Fruit fly (Drosophila melanogaster) Kc167 (cell line): Measurements from ENCODE around the gene CG15262.

Source experiments
- Myc ChIP-seq: fragments of >200 bp; optimal IDR thresholded peaks from 2 replicates; lab custom pipeline; 2017; ENCODE audit warnings: missing external identifiers
- insv ChIP-seq: fragments of >200 bp; optimal IDR thresholded peaks from 3 replicates; lab custom pipeline; 2018; ENCODE audit warnings: missing external identifiers
- psq ChIP-seq: fragments of >200 bp; optimal IDR thresholded peaks from 2 replicates; lab custom pipeline; 2017; ENCODE audit warnings: missing external identifiers
- ttk ChIP-seq: sonication (Bioruptor generic); optimal IDR thresholded peaks from 2 replicates; lab custom pipeline; 2017; ENCODE audit warnings: missing external identifiers

DNA sequence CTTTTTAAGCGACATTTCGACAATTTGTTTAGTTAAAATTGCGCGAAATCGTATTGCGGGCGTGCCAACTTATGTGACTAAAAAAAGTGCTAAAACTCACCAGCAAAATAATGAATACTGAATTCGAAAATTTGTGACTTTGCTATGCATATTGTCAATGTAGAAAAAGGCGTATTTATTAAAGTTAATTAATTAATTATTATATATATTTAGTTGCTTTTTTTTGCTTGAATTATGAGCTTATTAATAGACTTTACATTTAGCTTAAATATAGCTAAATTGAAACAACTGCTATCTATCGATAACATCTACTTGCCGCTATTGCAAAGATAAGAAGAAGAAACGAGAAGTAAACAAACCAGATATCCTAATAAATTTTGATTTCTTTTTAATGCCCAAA lies 41.4 kb upstream of the CG15262 start, which contains the start of the genes PolD3 and Uxt:
- TF ChIP-seq psq (no peak), ttk (lab: Kevin White, UChicago) (no peak), Myc (no peak), insv (lab: Kevin White, UChicago) (no peak)
